Fruit fly (Drosophila melanogaster) ovary, adult (tissue): ENCODE measurements around the gene stnA.

Experiments
- CG17801 ChIP-seq: fragments of 200-800 bp; optimal IDR thresholded peaks from 2 replicates; lab custom pipeline; 2019; ENCODE audit warnings: missing biosample characterization, mild to moderate bottlenecking, missing genetic modification characterization, moderate library complexity; ENCODE audit not compliant: partially characterized antibody

Gene stnA

dm6 chrX:23004598-23005469, at the start of gene stnA, which contains the start of gene stnB:
TSS of gene stnA (minus strand) at chrX:23004648.
TSS of gene stnB (minus strand) at chrX:23004648.
- no peak for TF ChIP-seq CG17801 (GFP tag; lab: Kevin White, UChicago)

- no peak for TF ChIP-seq CG17801 (GFP tag; lab: Kevin White, UChicago)
Observed at dm6 chrX:23035766-23036165, 31.3 kb upstream of the stnA start, which contains the start of gene CG12061. TSS of gene CG12061 (plus strand) at chrX:23036066.

dm6 chrX:23022598-23022997, 18.1 kb upstream of the stnA start, which contains the start of gene zyd:
TSS of gene zyd (plus strand) at chrX:23022898.
- no peak for TF ChIP-seq CG17801 (GFP tag; lab: Kevin White, UChicago)

- no peak for TF ChIP-seq CG17801 (GFP tag; lab: Kevin White, UChicago)
Observed at dm6 chrX:23013208-23013607, 8.8 kb upstream of the stnA start, which contains the start of the genes Rab21 and Coa7. TSS of gene Rab21 (minus strand) at chrX:23013409. TSS of gene Coa7 (plus strand) at chrX:23013495.

dm6 chrX:23011859-23012258, 7.4 kb upstream of the stnA start:
- no peak for TF ChIP-seq CG17801 (GFP tag; lab: Kevin White, UChicago)

dm6 chrX:23011203-23011602, 6.8 kb upstream of the stnA start, which contains the start of gene FucTC:
TSS of gene FucTC (minus strand) at chrX:23011303.
- TF ChIP-seq CG17801 (GFP tag; lab: Kevin White, UChicago), result no peak

dm6 chrX:23010651-23011050, 6.2 kb upstream of the stnA start:
- no peak for TF ChIP-seq CG17801 (GFP tag; lab: Kevin White, UChicago)

- TF ChIP-seq CG17801 (GFP tag; lab: Kevin White, UChicago), result no peak
Observed at dm6 chrX:23007399-23007798, 3.0 kb upstream of the stnA start.

dm6 chrX:23006925-23007324, 2.5 kb upstream of the stnA start:
- no peak for TF ChIP-seq CG17801 (GFP tag; lab: Kevin White, UChicago)

dm6 chrX:22981508-22981907, 22.9 kb downstream of the stnA start:
- no peak for TF ChIP-seq CG17801 (GFP tag; lab: Kevin White, UChicago)

dm6 chrX:22962260-22962659, 42.2 kb downstream of the stnA start, which contains the start of gene CG40485:
TSS of gene CG40485 (minus strand) at chrX:22962360.
- TF ChIP-seq CG17801 (GFP tag; lab: Kevin White, UChicago), result no peak

dm6 chrX:22959991-22960390, 44.5 kb downstream of the stnA start, which contains the start of gene CG40486:
TSS of gene CG40486 (minus strand) at chrX:22960091.
- no peak for TF ChIP-seq CG17801 (GFP tag; lab: Kevin White, UChicago)

- no peak for TF ChIP-seq CG17801 (GFP tag; lab: Kevin White, UChicago)
Observed at dm6 chrX:22945021-22945420, 59.4 kb downstream of the stnA start, which contains the start of gene Cnep1r1. TSS of gene Cnep1r1 (plus strand) at chrX:22945321.
